Fruit fly (Drosophila melanogaster): Measurements from ENCODE around the gene Trmt61.
A peak's percentile ranks its signal among the peaks of the same experiment; 100 is the strongest.

The Trmt61 gene

DNA sequence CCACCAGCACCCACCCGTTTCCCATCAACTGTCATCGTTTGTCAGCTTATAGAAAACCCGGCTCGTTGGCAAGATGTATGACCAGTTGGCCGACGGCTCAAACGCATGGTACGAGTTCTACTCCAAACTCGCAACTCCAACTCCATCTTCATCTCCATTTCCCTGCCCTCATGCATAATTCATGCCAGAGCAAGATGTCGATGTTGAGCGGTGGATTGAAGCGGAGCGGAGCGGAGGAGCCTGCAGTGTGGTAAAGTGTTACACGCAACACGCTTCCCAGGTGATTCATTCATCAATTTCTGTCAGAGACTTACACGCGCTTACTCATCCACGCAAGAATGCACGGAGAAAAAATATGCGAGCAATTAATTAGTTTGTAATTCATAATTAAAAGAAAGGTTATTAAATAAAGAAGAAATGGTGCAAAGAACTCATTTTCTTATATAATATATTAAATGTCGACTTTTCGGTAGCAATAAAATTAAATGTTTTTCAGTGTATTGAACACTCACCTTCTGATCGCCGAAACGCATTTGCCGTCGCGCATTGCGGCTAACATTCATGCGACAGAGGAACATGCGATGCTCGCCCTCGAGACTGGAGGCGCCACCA is 22.2 kb downstream of the Trmt61 start:
- no peak for TF ChIP-seq CG5204 (GFP tag; optimal IDR thresholded peaks at IDR 0.05)

dm6 chr3R:26095551-26095950 is 36.3 kb downstream of the Trmt61 start:
- no peak for TF ChIP-seq CG7101 (tag; optimal IDR thresholded peaks at IDR 0.05)
- TF ChIP-seq cic (GFP tag; optimal IDR thresholded peaks at IDR 0.05): no peak
- no peak for TF ChIP-seq CG1620 (GFP tag; optimal IDR thresholded peaks at IDR 0.05)
- TF ChIP-seq pad (GFP tag; optimal IDR thresholded peaks at IDR 0.05): no peak
- TF ChIP-seq CG7045 (GFP tag; optimal IDR thresholded peaks at IDR 0.05): no peak
- no peak for TF ChIP-seq kay (GFP tag; ENCODE audit: borderline replicate concordance)
- TF ChIP-seq Hr96 (GFP tag; optimal IDR thresholded peaks at IDR 0.05): no peak
- TF ChIP-seq CG33017 (tag; optimal IDR thresholded peaks at IDR 0.05): no peak
- no peak for TF ChIP-seq CG11617 (GFP tag; optimal IDR thresholded peaks at IDR 0.05)
- no peak for TF ChIP-seq tj (GFP tag; optimal IDR thresholded peaks at IDR 0.05)
- TF ChIP-seq bab1 (GFP tag; optimal IDR thresholded peaks at IDR 0.05): no peak
- TF ChIP-seq ovo (GFP tag; optimal IDR thresholded peaks at IDR 0.05): no peak
- TF ChIP-seq cnc (optimal IDR thresholded peaks at IDR 0.05): no peak
- TF ChIP-seq Mnt (GFP tag; optimal IDR thresholded peaks at IDR 0.05): no peak
- no peak for TF ChIP-seq Crg-1 (GFP tag; optimal IDR thresholded peaks at IDR 0.05)
- no peak for TF ChIP-seq Clk (GFP tag; optimal IDR thresholded peaks at IDR 0.05)
- no peak for TF ChIP-seq CG5204 (GFP tag; optimal IDR thresholded peaks at IDR 0.05)

DNA sequence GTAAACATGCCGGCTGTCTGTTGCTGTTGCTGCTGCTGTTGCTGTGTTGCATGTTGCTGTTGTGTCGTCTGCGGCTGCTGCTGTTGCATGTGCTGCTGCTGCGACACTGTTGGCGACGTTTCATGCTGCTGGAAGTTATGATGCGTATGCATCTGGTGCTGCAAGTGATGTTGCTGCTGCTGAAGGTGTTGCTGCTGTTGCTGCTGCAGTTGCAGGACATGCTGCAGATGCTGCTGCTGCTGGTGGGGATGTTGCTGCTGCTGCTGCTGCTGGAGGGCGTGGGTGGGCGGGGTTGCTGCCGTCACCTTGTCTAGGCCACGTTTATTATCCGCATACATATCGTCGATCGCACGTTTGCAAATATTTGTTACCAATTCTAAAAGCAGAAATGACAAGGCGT is 36.9 kb downstream of the Trmt61 start:
- no peak for TF ChIP-seq tj (GFP tag; optimal IDR thresholded peaks at IDR 0.05)
- TF ChIP-seq toe (GFP tag; optimal IDR thresholded peaks at IDR 0.05): no peak
- TF ChIP-seq ovo (GFP tag; optimal IDR thresholded peaks at IDR 0.05): no peak
- no peak for TF ChIP-seq Mnt (GFP tag; optimal IDR thresholded peaks at IDR 0.05)
- no peak for TF ChIP-seq Clk (GFP tag; optimal IDR thresholded peaks at IDR 0.05)
- TF ChIP-seq Crg-1 (GFP tag; optimal IDR thresholded peaks at IDR 0.05): no peak
- no peak for TF ChIP-seq CG33017 (tag; optimal IDR thresholded peaks at IDR 0.05)
- TF ChIP-seq cnc (optimal IDR thresholded peaks at IDR 0.05): no peak
- no peak for TF ChIP-seq kay (GFP tag; ENCODE audit: borderline replicate concordance)
- TF ChIP-seq CG5204 (GFP tag; optimal IDR thresholded peaks at IDR 0.05): no peak
- TF ChIP-seq CG12768 (GFP tag; optimal IDR thresholded peaks at IDR 0.05): no peak
- TF ChIP-seq CG7045 (GFP tag; optimal IDR thresholded peaks at IDR 0.05): no peak
- TF ChIP-seq CG14711 (tag; optimal IDR thresholded peaks at IDR 0.05): no peak
- TF ChIP-seq Hr96 (GFP tag; optimal IDR thresholded peaks at IDR 0.05): no peak
- no peak for TF ChIP-seq CG1620 (GFP tag; optimal IDR thresholded peaks at IDR 0.05)
- no peak for TF ChIP-seq bab1 (GFP tag; optimal IDR thresholded peaks at IDR 0.05)
- no peak for TF ChIP-seq CG7101 (tag; optimal IDR thresholded peaks at IDR 0.05)
- no peak for TF ChIP-seq cic (GFP tag; optimal IDR thresholded peaks at IDR 0.05)
- no peak for TF ChIP-seq pad (GFP tag; optimal IDR thresholded peaks at IDR 0.05)
- TF ChIP-seq CG11617 (GFP tag; optimal IDR thresholded peaks at IDR 0.05): no peak

DNA sequence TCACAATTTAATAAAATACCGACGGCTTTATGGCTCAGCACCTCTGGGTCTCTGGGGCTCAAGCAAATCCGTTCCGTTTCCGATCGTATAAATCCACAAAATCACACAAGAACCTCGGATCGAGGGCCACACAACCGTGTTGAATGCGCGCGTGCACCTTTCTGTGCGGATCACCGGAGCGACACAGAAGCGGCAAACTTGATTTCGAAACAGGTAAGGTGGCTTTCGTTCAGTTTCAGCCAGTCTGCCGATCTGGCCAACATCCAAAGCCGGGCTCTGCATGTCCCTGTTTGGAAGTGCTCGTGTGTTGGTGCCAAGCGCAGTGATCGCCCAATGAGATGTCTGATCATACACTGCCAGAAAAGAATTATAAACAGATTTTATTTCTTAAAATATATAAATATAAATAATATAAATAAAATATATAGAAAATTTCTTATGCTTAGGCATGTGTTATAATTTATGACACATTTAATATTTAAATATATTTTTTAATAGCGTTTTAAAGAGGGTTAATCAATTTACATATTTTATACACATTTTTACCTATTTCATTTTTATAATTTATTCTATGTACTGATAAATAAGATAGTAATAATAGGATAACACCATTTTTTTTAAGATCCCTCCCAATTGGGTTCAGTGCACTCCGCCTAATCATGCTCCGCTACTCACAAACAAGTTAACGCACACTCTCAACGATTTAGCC is 39.4 kb downstream of the Trmt61 start, which contains the start of gene dysf:
TSS of gene dysf (minus strand) at position 210 of the 709 bp plus-strand sequence.
- TF ChIP-seq Mnt (GFP tag; optimal IDR thresholded peaks at IDR 0.05) (no peak), CG14711 (tag; optimal IDR thresholded peaks at IDR 0.05) (no peak), CG7045 (GFP tag; optimal IDR thresholded peaks at IDR 0.05) (no peak), CG33017 (tag; optimal IDR thresholded peaks at IDR 0.05) (peak; percentile 23), Hr96 (GFP tag; optimal IDR thresholded peaks at IDR 0.05) (no peak), bab1 (GFP tag; optimal IDR thresholded peaks at IDR 0.05) (no peak), CG11617 (GFP tag; optimal IDR thresholded peaks at IDR 0.05) (peak; percentile 1), pad (GFP tag; optimal IDR thresholded peaks at IDR 0.05) (no peak), CG12768 (GFP tag; optimal IDR thresholded peaks at IDR 0.05) (no peak), kay (GFP tag; ENCODE audit: borderline replicate concordance) (peak; percentile 18), CG5204 (GFP tag; optimal IDR thresholded peaks at IDR 0.05) (no peak), Clk (GFP tag; optimal IDR thresholded peaks at IDR 0.05) (no peak), CG7101 (tag; optimal IDR thresholded peaks at IDR 0.05) (peak; percentile 6), cnc (optimal IDR thresholded peaks at IDR 0.05) (no peak), CG1620 (GFP tag; optimal IDR thresholded peaks at IDR 0.05) (no peak), cic (GFP tag; optimal IDR thresholded peaks at IDR 0.05) (no peak), Crg-1 (GFP tag; optimal IDR thresholded peaks at IDR 0.05) (no peak)

- TF ChIP-seq CG14711 (tag; optimal IDR thresholded peaks at IDR 0.05): peak; percentile 67
- TF ChIP-seq bab1 (GFP tag; optimal IDR thresholded peaks at IDR 0.05): peak; percentile 18
- no peak for TF ChIP-seq Hr96 (GFP tag; optimal IDR thresholded peaks at IDR 0.05)
- peak; percentile 47 for TF ChIP-seq tj (GFP tag; optimal IDR thresholded peaks at IDR 0.05)
- peak; percentile 54 for TF ChIP-seq kay (GFP tag; ENCODE audit: borderline replicate concordance)
Measured at dm6 chr3R:26099238-26099637, 39.9 kb downstream of the Trmt61 start.

dm6 chr3R:26103440-26103839 is 44.1 kb downstream of the Trmt61 start:
- no peak for TF ChIP-seq Crg-1 (GFP tag; optimal IDR thresholded peaks at IDR 0.05)
- TF ChIP-seq bab1 (GFP tag; optimal IDR thresholded peaks at IDR 0.05): peak; percentile 48
- TF ChIP-seq ovo (GFP tag; optimal IDR thresholded peaks at IDR 0.05): no peak

Measured in whole organism, adult.